Fruit fly (Drosophila melanogaster) whole organism, embryonic: Measurements from ENCODE around the gene CG11970.

Experiments
- CG11247 ChIP-seq: fragments of 200-800 bp; sonication (Bioruptor generic); IDR thresholded peaks from 2 replicates; pipeline ENCODE4 v1.3.6; 2022; ENCODE audit warnings: missing biosample characterization, missing genetic modification characterization
- CG11398 ChIP-seq: fragments of 200-800 bp; sonication (Bioruptor generic); optimal IDR thresholded peaks from 2 replicates; lab custom pipeline; 2016; ENCODE audit warnings: missing biosample characterization, missing genetic modification characterization
- CG12155 ChIP-seq: fragments of 200-800 bp; sonication (Bioruptor generic); optimal IDR thresholded peaks from 3 replicates; lab custom pipeline; 2016; ENCODE audit warnings: missing biosample characterization, missing genetic modification characterization
- CG12299 ChIP-seq: fragments of 200-800 bp; sonication (Bioruptor generic); optimal IDR thresholded peaks from 2 replicates; lab custom pipeline; 2018; ENCODE audit warnings: missing biosample characterization, mild to moderate bottlenecking, missing genetic modification characterization
- CG13424 ChIP-seq: fragments of 200-800 bp; sonication (Bioruptor generic); optimal IDR thresholded peaks from 2 replicates; lab custom pipeline; 2019; ENCODE audit warnings: missing biosample characterization, mild to moderate bottlenecking, missing genetic modification characterization, moderate library complexity
- CG17186 ChIP-seq: fragments of 200-800 bp; sonication (Bioruptor generic); optimal IDR thresholded peaks from 3 replicates; lab custom pipeline; 2017; ENCODE audit warnings: missing biosample characterization, missing genetic modification reagents, missing genetic modification characterization
- CG18599 ChIP-seq: fragments of 200-800 bp; sonication (Bioruptor generic); optimal IDR thresholded peaks from 3 replicates; lab custom pipeline; 2017; ENCODE audit warnings: missing biosample characterization, missing genetic modification characterization, mild to moderate bottlenecking, moderate library complexity, missing genetic modification reagents
- CG18764 ChIP-seq: fragments of 200-800 bp; sonication (Bioruptor generic); optimal IDR thresholded peaks from 3 replicates; lab custom pipeline; 2016; ENCODE audit warnings: missing biosample characterization, missing genetic modification characterization
- CG2202 ChIP-seq: fragments of 200-800 bp; sonication (Bioruptor generic); optimal IDR thresholded peaks from 2 replicates; lab custom pipeline; 2018; ENCODE audit warnings: missing biosample characterization, mild to moderate bottlenecking, missing genetic modification characterization
- CG2889 ChIP-seq: fragments of 200-800 bp; sonication (Bioruptor generic); IDR thresholded peaks from 3 replicates; pipeline ENCODE4 v1.3.6; 2022; ENCODE audit warnings: missing biosample characterization, missing genetic modification characterization
- CG30431 ChIP-seq: fragments of 200-800 bp; sonication (Bioruptor generic); optimal IDR thresholded peaks from 2 replicates; lab custom pipeline; 2017; ENCODE audit warnings: missing biosample characterization, missing genetic modification characterization
- CG34422 ChIP-seq: fragments of 200-800 bp; sonication (Bioruptor generic); IDR thresholded peaks from 3 replicates; pipeline ENCODE4 v1.3.6; 2022; ENCODE audit warnings: missing biosample characterization, missing genetic modification characterization
- CG43689 ChIP-seq: fragments of 200-800 bp; sonication (Bioruptor generic); IDR thresholded peaks from 2 replicates; pipeline ENCODE4 v1.3.6; 2022; ENCODE audit warnings: missing biosample characterization, missing genetic modification characterization
- CG6791 ChIP-seq: fragments of 200-800 bp; sonication (Bioruptor generic); IDR thresholded peaks from 3 replicates; pipeline ENCODE4 v1.3.6; 2022; ENCODE audit warnings: missing biosample characterization, missing genetic modification characterization; ENCODE audit not compliant: partially characterized antibody
- CG6854 ChIP-seq: fragments of 200-800 bp; sonication (Bioruptor generic); optimal IDR thresholded peaks from 3 replicates; lab custom pipeline; 2017; ENCODE audit warnings: missing biosample characterization, mild to moderate bottlenecking, missing genetic modification characterization
- CG7271 ChIP-seq: fragments of 200-800 bp; sonication (Bioruptor generic); optimal IDR thresholded peaks from 2 replicates; lab custom pipeline; 2018; ENCODE audit warnings: missing biosample characterization, mild to moderate bottlenecking, missing genetic modification characterization, moderate library complexity
- CG7357 ChIP-seq: fragments of 200-800 bp; sonication (Bioruptor generic); IDR thresholded peaks from 3 replicates; pipeline ENCODE4 v1.3.6; 2022; ENCODE audit warnings: missing biosample characterization, missing genetic modification characterization
- CG7556 ChIP-seq: fragments of 200-800 bp; sonication (Bioruptor generic); optimal IDR thresholded peaks from 2 replicates; lab custom pipeline; 2017; ENCODE audit warnings: missing biosample characterization, mild to moderate bottlenecking, missing genetic modification characterization
- CG8924 ChIP-seq: fragments of 200-800 bp; optimal IDR thresholded peaks from 3 replicates; lab custom pipeline; 2019; ENCODE audit warnings: missing biosample characterization, mild to moderate bottlenecking, missing genetic modification characterization, moderate library complexity
- Dad ChIP-seq: fragments of 200-800 bp; sonication (Bioruptor generic); optimal IDR thresholded peaks from 3 replicates; lab custom pipeline; 2016; ENCODE audit warnings: missing biosample characterization, missing genetic modification characterization
- Doc2 ChIP-seq: fragments of 200-800 bp; sonication (Bioruptor generic); IDR thresholded peaks from 2 replicates; pipeline ENCODE4 v1.3.6; 2022; ENCODE audit warnings: missing biosample characterization, missing genetic modification characterization
- Dref ChIP-seq: fragments of 200-800 bp; sonication (Bioruptor generic); IDR thresholded peaks from 2 replicates; pipeline ENCODE4 v1.3.6; 2022; ENCODE audit warnings: missing biosample characterization, missing genetic modification characterization
- H15 ChIP-seq: fragments of 200-800 bp; sonication (Bioruptor generic); IDR thresholded peaks from 3 replicates; pipeline ENCODE4 v1.3.6; 2022; ENCODE audit warnings: missing biosample characterization, missing genetic modification characterization
- HLH4C ChIP-seq: fragments of 200-800 bp; sonication (Bioruptor generic); IDR thresholded peaks from 3 replicates; pipeline ENCODE4 v1.3.6; 2022; ENCODE audit warnings: missing biosample characterization, missing genetic modification characterization; ENCODE audit not compliant: partially characterized antibody
- Hr3 ChIP-seq: fragments of 200-800 bp; sonication (Bioruptor generic); optimal IDR thresholded peaks from 3 replicates; lab custom pipeline; 2016; ENCODE audit warnings: missing biosample characterization, missing genetic modification characterization
- Neu2 ChIP-seq: fragments of 200-800 bp; sonication (Bioruptor generic); optimal IDR thresholded peaks from 3 replicates; lab custom pipeline; 2016; ENCODE audit warnings: missing biosample characterization, missing genetic modification characterization, borderline replicate concordance
- Side ChIP-seq: fragments of 200-800 bp; sonication (Bioruptor generic); optimal IDR thresholded peaks from 2 replicates; lab custom pipeline; 2016; ENCODE audit warnings: missing biosample characterization, missing genetic modification characterization
- Six4 ChIP-seq: fragments of 200-800 bp; sonication (Bioruptor generic); optimal IDR thresholded peaks from 2 replicates; lab custom pipeline; 2016; ENCODE audit warnings: missing biosample characterization, missing genetic modification characterization
- Spps ChIP-seq: fragments of 200-800 bp; sonication (Bioruptor generic); optimal IDR thresholded peaks from 2 replicates; lab custom pipeline; 2018; ENCODE audit warnings: missing biosample characterization, mild to moderate bottlenecking, missing genetic modification characterization
- crol ChIP-seq: fragments of 200-800 bp; sonication (Bioruptor generic); IDR thresholded peaks from 2 replicates; pipeline ENCODE4 v1.3.6; 2022; ENCODE audit warnings: missing biosample characterization, missing genetic modification characterization
- gce ChIP-seq: fragments of 200-800 bp; sonication (Bioruptor generic); IDR thresholded peaks from 3 replicates; pipeline ENCODE4 v1.3.6; 2022; ENCODE audit warnings: missing biosample characterization, missing genetic modification characterization
- hb ChIP-seq: fragments of 200-800 bp; sonication (Bioruptor generic); IDR thresholded peaks from 3 replicates; pipeline ENCODE4 v1.3.6; 2022; ENCODE audit warnings: missing biosample characterization, missing genetic modification characterization; ENCODE audit not compliant: partially characterized antibody
- lov ChIP-seq, 2 experiments: fragments of 200-800 bp in 1 of 2; fragments of >200 bp in 1 of 2; sonication (Bioruptor generic) in 1 of 2; IDR thresholded peaks in 1 of 2; optimal IDR thresholded peaks in 1 of 2; 2 replicates in 1 of 2; 3 replicates in 1 of 2; pipeline versions ENCODE4 v1.3.6 to Lab custom; 2017 to 2022; ENCODE audit warnings: missing biosample characterization in 1 of 2, missing genetic modification characterization in 1 of 2
- nau ChIP-seq: fragments of 200-800 bp; sonication (Bioruptor generic); optimal IDR thresholded peaks from 3 replicates; lab custom pipeline; 2017; ENCODE audit warnings: missing biosample characterization, mild to moderate bottlenecking, missing genetic modification characterization, missing genetic modification reagents
- nerfin-1 ChIP-seq: fragments of 200-800 bp; sonication (Bioruptor generic); optimal IDR thresholded peaks from 3 replicates; lab custom pipeline; 2019; ENCODE audit warnings: missing biosample characterization, mild to moderate bottlenecking, missing genetic modification characterization, moderate library complexity
- odd ChIP-seq: fragments of 200-800 bp; sonication (Bioruptor generic); optimal IDR thresholded peaks from 2 replicates; lab custom pipeline; 2017; ENCODE audit warnings: missing biosample characterization, mild to moderate bottlenecking, missing genetic modification characterization
- onecut ChIP-seq: fragments of 200-800 bp; sonication (Bioruptor generic); IDR thresholded peaks from 2 replicates; pipeline ENCODE4 v1.3.6; 2022; ENCODE audit warnings: missing biosample characterization, missing genetic modification characterization
- pum ChIP-seq: fragments of 200-800 bp; sonication (Bioruptor generic); optimal IDR thresholded peaks from 2 replicates; lab custom pipeline; 2016; ENCODE audit warnings: missing biosample characterization, missing genetic modification characterization
- trem ChIP-seq: fragments of 200-800 bp; optimal IDR thresholded peaks from 3 replicates; lab custom pipeline; 2019; ENCODE audit warnings: missing biosample characterization, mild to moderate bottlenecking, missing genetic modification characterization, moderate library complexity
- vvl ChIP-seq: fragments of 200-800 bp; sonication (Bioruptor generic); IDR thresholded peaks from 2 replicates; pipeline ENCODE4 v1.3.6; 2022; ENCODE audit warnings: missing biosample characterization, missing genetic modification characterization

Gene CG11970

dm6 chr3R:8954515-8955358 is 29.8 kb upstream of the CG11970 start (continued):
- TF ChIP-seq pum = no peak
- no peak for TF ChIP-seq CG7271 (tag; lab: Kevin White, UChicago)
- TF ChIP-seq CG43689 (GFP tag; lab: Robert Waterston, UW) = no peak
- 0 out of 3 replicates have a peak, but pooled peaks have one; percentile 54 for TF ChIP-seq CG34422 (GFP tag; lab: Robert Waterston, UW)
- no peak for TF ChIP-seq CG6854
- no peak for TF ChIP-seq CG17186 (GFP tag; lab: Kevin White, UChicago)
- TF ChIP-seq Six4 (GFP tag; lab: Kevin White, UChicago) = peak; percentile 30
- TF ChIP-seq CG2202 (tag; lab: Kevin White, UChicago) = peak; percentile 56
- no peak for TF ChIP-seq Dad (GFP tag; lab: Kevin White, UChicago)
- no peak for TF ChIP-seq CG6791 (GFP tag; lab: Robert Waterston, UW)
- TF ChIP-seq CG11247 (GFP tag; lab: Robert Waterston, UW) = no peak
- peak; percentile 86 for TF ChIP-seq onecut (GFP tag; lab: Robert Waterston, UW)
- peak; percentile 19 for TF ChIP-seq CG18599 (GFP tag; lab: Kevin White, UChicago)
- peak; percentile 21 for TF ChIP-seq CG18764 (GFP tag; lab: Kevin White, UChicago)
- no peak for TF ChIP-seq CG7357
- no peak for TF ChIP-seq Doc2
- peak; percentile 64 for TF ChIP-seq CG7556 (GFP tag; lab: Kevin White, UChicago)
- TF ChIP-seq Neu2 (GFP tag; lab: Kevin White, UChicago) = no peak
- TF ChIP-seq CG13424 (tag; lab: Kevin White, UChicago) = peak; percentile 77
- TF ChIP-seq H15 (GFP tag; lab: Robert Waterston, UW) = no peak
- TF ChIP-seq Spps (tag; lab: Kevin White, UChicago) = peak; percentile 64
- peak; percentile 77 for TF ChIP-seq nerfin-1 (tag; lab: Kevin White, UChicago)
- TF ChIP-seq Side (GFP tag; lab: Kevin White, UChicago) = no peak
- TF ChIP-seq Dref = no peak
- TF ChIP-seq crol (GFP tag; lab: Robert Waterston, UW) = no peak
- TF ChIP-seq CG11398 = no peak
- TF ChIP-seq CG8924 (tag; lab: Kevin White, UChicago) = peak; percentile 69
- TF ChIP-seq lov (optimal IDR thresholded peaks at IDR 0.05; lab: Kevin White, UChicago) = no peak
- no peak for TF ChIP-seq lov (GFP tag; IDR thresholded peaks at IDR 0.05; lab: Robert Waterston, UW)
- peak; percentile 74 for TF ChIP-seq vvl (GFP tag; lab: Robert Waterston, UW)
- TF ChIP-seq HLH4C (GFP tag; lab: Robert Waterston, UW) = no peak
- TF ChIP-seq gce (GFP tag; lab: Robert Waterston, UW) = no peak
- TF ChIP-seq Hr3 (GFP tag; lab: Kevin White, UChicago) = peak; percentile 15
- peak; percentile 1 for TF ChIP-seq odd
- no peak for TF ChIP-seq hb (GFP tag; lab: Robert Waterston, UW)
- peak; percentile 80 for TF ChIP-seq trem (tag; lab: Kevin White, UChicago)
- peak; percentile 24 for TF ChIP-seq CG12299 (tag; lab: Kevin White, UChicago)
- peak; percentile 11 for TF ChIP-seq CG12155
- TF ChIP-seq nau (GFP tag; lab: Kevin White, UChicago) = no peak
- no peak for TF ChIP-seq CG30431 (GFP tag; lab: Kevin White, UChicago)
- no peak for TF ChIP-seq CG2889 (GFP tag; lab: Robert Waterston, UW)
